Worm (Caenorhabditis elegans): Measurements from ENCODE around the gene Y73F4A.1.

The Y73F4A.1 gene

DNA sequence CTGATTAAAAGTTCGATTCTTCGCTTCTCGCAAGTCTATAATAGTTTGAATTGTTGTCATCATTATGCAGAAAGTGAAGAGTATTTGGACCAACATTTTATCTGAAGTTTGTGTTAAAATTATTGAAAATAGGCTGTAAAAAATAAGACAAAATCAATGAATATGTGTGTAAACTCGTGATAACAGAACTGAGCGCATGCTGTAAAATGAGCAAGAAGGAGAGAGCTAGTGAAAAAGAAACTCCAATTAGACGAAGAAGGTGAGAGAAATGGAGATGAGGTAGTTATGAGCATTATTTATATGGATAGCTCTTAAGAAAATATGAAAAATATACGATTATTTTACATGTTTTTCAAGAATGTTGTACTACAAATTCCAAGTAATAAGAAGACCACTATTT is 24.3 kb downstream of the Y73F4A.1 start, which contains the start of gene C53D6.4:
C53D6.4 (minus strand) TSS at position 101 of the 400 bp plus-strand sequence.
- TF ChIP-seq fkh-10 (GFP tag; optimal IDR thresholded peaks at IDR 0.05) = no peak
- TF ChIP-seq che-1 (tag; optimal IDR thresholded peaks at IDR 0.05) = no peak
- no peak for TF ChIP-seq unc-86 (tag; optimal IDR thresholded peaks at IDR 0.05)
- no peak for TF ChIP-seq pros-1 (tag; optimal IDR thresholded peaks at IDR 0.05)
- TF ChIP-seq K09A11.1 (tag; optimal IDR thresholded peaks at IDR 0.05; ENCODE audit: insufficient read depth) = no peak
- no peak for TF ChIP-seq ets-4 (tag; optimal IDR thresholded peaks at IDR 0.05)
- TF ChIP-seq hlh-15 (tag; optimal IDR thresholded peaks at IDR 0.05) = no peak
- no peak for TF ChIP-seq unc-42 (tag; optimal IDR thresholded peaks at IDR 0.05)
- no peak for TF ChIP-seq ceh-2 (tag; optimal IDR thresholded peaks at IDR 0.05)
- TF ChIP-seq nhr-11 (tag; optimal IDR thresholded peaks at IDR 0.05) = no peak
- no peak for TF ChIP-seq ceh-34 (tag; optimal IDR thresholded peaks at IDR 0.05)
- no peak for TF ChIP-seq unc-3 (GFP tag; conservative IDR thresholded peaks at IDR 0.05)
- TF ChIP-seq unc-3 (tag; optimal IDR thresholded peaks at IDR 0.05) = no peak
- TF ChIP-seq ztf-16 (tag; optimal IDR thresholded peaks at IDR 0.05) = no peak
- no peak for TF ChIP-seq pat-9 (tag; optimal IDR thresholded peaks at IDR 0.05)
- no peak for TF ChIP-seq fax-1 (tag; optimal IDR thresholded peaks at IDR 0.05)
- no peak for TF ChIP-seq pha-4 (tag; optimal IDR thresholded peaks at IDR 0.05)

DNA sequence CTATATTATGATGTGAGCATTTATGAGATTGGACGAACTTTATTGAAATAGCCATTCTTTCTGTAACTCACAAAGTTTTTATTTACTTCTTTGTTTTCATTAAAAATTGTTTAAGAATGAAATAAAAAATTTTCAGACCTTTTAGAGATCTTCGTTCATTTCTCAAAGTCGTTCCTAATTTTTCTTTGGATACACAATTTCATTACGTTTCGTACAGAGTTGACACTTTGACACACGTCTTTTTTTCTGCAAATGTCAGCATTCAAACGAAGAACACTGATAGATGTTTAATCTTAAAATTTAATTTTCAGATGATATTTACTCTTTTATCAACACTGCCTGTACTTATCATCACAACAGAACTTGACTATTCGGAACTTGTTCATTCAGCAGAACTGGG is 28.7 kb downstream of the Y73F4A.1 start, which contains the start of gene acc-2:
acc-2 (plus strand) TSS at position 301 of the 400 bp plus-strand sequence.
- TF ChIP-seq hlh-13 (GFP tag; optimal IDR thresholded peaks at IDR 0.05) = no peak
- no peak for TF ChIP-seq ceh-14 (tag; optimal IDR thresholded peaks at IDR 0.05)
- no peak for TF ChIP-seq ets-4 (tag; optimal IDR thresholded peaks at IDR 0.05)
- no peak for TF ChIP-seq nhr-232 (tag; optimal IDR thresholded peaks at IDR 0.05)
- TF ChIP-seq ceh-18 (tag; optimal IDR thresholded peaks at IDR 0.05) = no peak
- no peak for TF ChIP-seq che-1 (tag; optimal IDR thresholded peaks at IDR 0.05)
- TF ChIP-seq fkh-10 (GFP tag; optimal IDR thresholded peaks at IDR 0.05) = no peak
- TF ChIP-seq ceh-45 (GFP tag; IDR thresholded peaks at IDR 0.05) = no peak
- no peak for TF ChIP-seq ceh-6 (GFP tag; optimal IDR thresholded peaks at IDR 0.05)
- no peak for TF ChIP-seq mec-3 (tag; optimal IDR thresholded peaks at IDR 0.05; ENCODE audit: borderline replicate concordance)
- no peak for TF ChIP-seq syd-9 (tag; optimal IDR thresholded peaks at IDR 0.05)

DNA sequence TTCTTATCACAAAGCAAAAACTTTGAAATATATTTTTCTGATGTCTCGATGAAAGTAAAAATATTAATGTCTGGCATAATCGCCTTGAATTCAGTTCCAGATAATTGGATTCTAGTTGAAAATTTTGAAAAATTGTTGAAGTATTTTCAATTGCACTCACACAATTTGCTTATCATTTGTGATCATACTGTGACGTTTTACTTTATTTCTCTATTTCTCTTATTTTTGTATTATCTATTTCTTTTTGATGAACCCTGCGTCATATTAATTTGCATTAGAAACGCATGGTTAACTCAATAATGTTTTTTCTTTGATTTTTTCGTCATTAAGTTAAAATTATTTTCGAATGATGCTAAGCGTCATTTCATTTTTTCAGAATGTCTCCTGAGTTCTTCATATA is 34.9 kb downstream of the Y73F4A.1 start, which contains the start of gene C53D6.11:
C53D6.11 (plus strand) TSS at position 328 of the 400 bp plus-strand sequence.
- TF ChIP-seq ceh-2 (tag; optimal IDR thresholded peaks at IDR 0.05) = no peak
- TF ChIP-seq gmeb-2 (tag; optimal IDR thresholded peaks at IDR 0.05) = no peak
- no peak for TF ChIP-seq dve-1 (tag; optimal IDR thresholded peaks at IDR 0.05)
- no peak for TF ChIP-seq pqm-1 (tag; optimal IDR thresholded peaks at IDR 0.05)
- TF ChIP-seq ceh-18 (tag; optimal IDR thresholded peaks at IDR 0.05) = no peak
- no peak for TF ChIP-seq ceh-34 (tag; optimal IDR thresholded peaks at IDR 0.05)

DNA sequence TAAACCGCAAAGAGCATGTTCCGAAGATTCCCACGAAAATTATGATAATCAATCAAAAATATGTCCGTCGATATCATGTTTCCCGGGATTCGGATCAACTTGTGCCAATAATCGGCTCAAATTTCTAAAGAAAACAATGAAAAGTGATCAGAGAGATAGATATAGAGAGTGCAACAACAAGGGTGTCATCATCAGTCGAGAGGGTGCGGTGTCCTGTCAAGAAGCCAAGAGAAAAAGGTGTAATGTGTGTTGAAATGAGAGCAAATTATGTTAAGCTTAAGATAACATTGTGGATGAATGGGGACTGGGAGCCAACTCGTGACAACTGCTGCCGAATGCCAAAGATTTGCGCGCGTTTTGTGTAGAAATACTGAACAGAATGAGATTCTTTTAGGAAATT is 37.2 kb downstream of the Y73F4A.1 start:
- TF ChIP-seq rnt-1 (tag; optimal IDR thresholded peaks at IDR 0.05) (peak; percentile 51), dve-1 (tag; optimal IDR thresholded peaks at IDR 0.05) (no peak), unc-55 (GFP tag; optimal IDR thresholded peaks at IDR 0.05) (peak; percentile 69), ceh-34 (tag; optimal IDR thresholded peaks at IDR 0.05) (peak; percentile 74)

DNA sequence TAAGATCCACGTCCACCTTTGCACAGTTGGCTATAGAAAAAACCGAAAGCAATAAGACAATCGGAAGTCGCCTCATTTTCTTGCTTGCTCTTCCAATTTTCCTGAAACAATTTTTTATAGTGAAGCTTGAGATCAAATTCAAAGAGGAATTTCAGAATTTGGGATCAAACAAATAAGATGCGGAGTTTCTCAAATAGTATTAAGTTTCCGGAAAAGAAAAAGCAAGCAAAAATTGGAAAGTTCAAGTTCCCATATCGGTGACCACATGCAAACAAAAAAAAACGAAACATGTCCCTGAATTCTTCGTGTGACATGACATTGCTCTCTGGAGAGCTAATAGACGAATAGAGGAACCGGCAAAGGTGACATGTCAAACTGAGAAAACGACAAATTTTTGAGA is 39.8 kb downstream of the Y73F4A.1 start, which contains the start of gene unc-129:
unc-129 (minus strand) TSS at position 101 of the 400 bp plus-strand sequence.
- TF ChIP-seq ztf-16 (tag; optimal IDR thresholded peaks at IDR 0.05) (no peak), che-1 (tag; optimal IDR thresholded peaks at IDR 0.05) (no peak), hlh-15 (tag; optimal IDR thresholded peaks at IDR 0.05) (no peak), lin-11 (tag; optimal IDR thresholded peaks at IDR 0.05) (no peak), ceh-9 (tag; optimal IDR thresholded peaks at IDR 0.05) (no peak), ama-1 (optimal IDR thresholded peaks at IDR 0.05) (no peak)
